Fruit fly (Drosophila melanogaster) whole organism, embryonic: ENCODE results near the gene CG6094.

Experiments
- Abd-B ChIP-seq: fragments of 200-800 bp; sonication (Bioruptor generic); optimal IDR thresholded peaks from 2 replicates; lab custom pipeline; 2018; ENCODE audit warnings: missing biosample characterization, mild to moderate bottlenecking, missing genetic modification characterization, moderate library complexity
- Atf3 ChIP-seq: fragments of 200-800 bp; sonication (Bioruptor generic); optimal IDR thresholded peaks from 3 replicates; lab custom pipeline; 2016; ENCODE audit warnings: missing biosample characterization, missing genetic modification characterization
- B-H2 ChIP-seq: fragments of 200-800 bp; sonication (Bioruptor generic); optimal IDR thresholded peaks from 2 replicates; lab custom pipeline; 2018; ENCODE audit warnings: missing biosample characterization, mild to moderate bottlenecking, missing genetic modification characterization
- Blimp-1 ChIP-seq: fragments of 200-800 bp; sonication (Bioruptor generic); optimal IDR thresholded peaks from 3 replicates; lab custom pipeline; 2018; ENCODE audit warnings: missing biosample characterization, missing genetic modification characterization, mild to moderate bottlenecking, moderate library complexity, missing genetic modification reagents
- CG11085 ChIP-seq: fragments of 200-800 bp; sonication (Bioruptor generic); IDR thresholded peaks from 2 replicates; pipeline ENCODE4 v1.3.6; 2022; ENCODE audit warnings: missing biosample characterization, missing genetic modification characterization
- CG12155 ChIP-seq: fragments of 200-800 bp; sonication (Bioruptor generic); optimal IDR thresholded peaks from 3 replicates; lab custom pipeline; 2016; ENCODE audit warnings: missing biosample characterization, missing genetic modification characterization
- CG14860 ChIP-seq: fragments of 200-800 bp; sonication (Bioruptor generic); IDR thresholded peaks from 3 replicates; pipeline ENCODE4 v1.3.6; 2022; ENCODE audit warnings: missing biosample characterization, missing genetic modification characterization; ENCODE audit not compliant: partially characterized antibody
- CG15011 ChIP-seq: fragments of 200-800 bp; sonication (Bioruptor generic); optimal IDR thresholded peaks from 3 replicates; lab custom pipeline; 2018; ENCODE audit warnings: missing biosample characterization, mild to moderate bottlenecking, missing genetic modification characterization
- CG1602 ChIP-seq: fragments of 200-800 bp; sonication (Bioruptor generic); optimal IDR thresholded peaks from 3 replicates; lab custom pipeline; 2016; ENCODE audit warnings: missing biosample characterization, missing genetic modification characterization
- CG16779 ChIP-seq: fragments of 200-800 bp; sonication (Bioruptor generic); IDR thresholded peaks from 2 replicates; pipeline ENCODE4 v1.3.6; 2022; ENCODE audit warnings: missing biosample characterization, missing genetic modification characterization
- CG17385 ChIP-seq: fragments of 200-800 bp; sonication (Bioruptor generic); optimal IDR thresholded peaks from 3 replicates; lab custom pipeline; 2018; ENCODE audit warnings: missing biosample characterization, mild to moderate bottlenecking, missing genetic modification characterization
- CG17829 ChIP-seq: fragments of 200-800 bp; optimal IDR thresholded peaks from 2 replicates; lab custom pipeline; 2019; ENCODE audit warnings: missing biosample characterization, mild to moderate bottlenecking, missing genetic modification characterization, moderate library complexity
- CG18476 ChIP-seq: fragments of 200-800 bp; sonication (Bioruptor generic); optimal IDR thresholded peaks from 2 replicates; lab custom pipeline; 2016; ENCODE audit warnings: missing biosample characterization, mild to moderate bottlenecking, missing genetic modification characterization
- CG30431 ChIP-seq: fragments of 200-800 bp; sonication (Bioruptor generic); optimal IDR thresholded peaks from 2 replicates; lab custom pipeline; 2017; ENCODE audit warnings: missing biosample characterization, missing genetic modification characterization
- CG3163 ChIP-seq: fragments of 200-800 bp; sonication (Bioruptor generic); optimal IDR thresholded peaks from 3 replicates; lab custom pipeline; 2016; ENCODE audit warnings: missing biosample characterization, missing genetic modification characterization
- CG3281 ChIP-seq: fragments of 200-800 bp; sonication (Bioruptor generic); optimal IDR thresholded peaks from 3 replicates; lab custom pipeline; 2017; ENCODE audit warnings: missing biosample characterization, mild to moderate bottlenecking, missing genetic modification characterization
- CG33557 ChIP-seq: fragments of 200-800 bp; sonication (Bioruptor generic); optimal IDR thresholded peaks from 2 replicates; lab custom pipeline; 2019; ENCODE audit warnings: missing biosample characterization, mild to moderate bottlenecking, missing genetic modification characterization, moderate library complexity
- CG3847 ChIP-seq: fragments of 200-800 bp; sonication (Bioruptor generic); IDR thresholded peaks from 2 replicates; pipeline ENCODE4 v1.3.6; 2022; ENCODE audit warnings: missing biosample characterization, missing genetic modification characterization
- CG5245 ChIP-seq: fragments of 200-800 bp; sonication (Bioruptor generic); optimal IDR thresholded peaks from 3 replicates; lab custom pipeline; 2016; ENCODE audit warnings: missing biosample characterization, missing genetic modification characterization
- CG6175 ChIP-seq: fragments of 200-800 bp; sonication (Bioruptor generic); IDR thresholded peaks from 3 replicates; pipeline ENCODE4 v1.3.6; 2022; ENCODE audit warnings: missing biosample characterization, missing genetic modification characterization
- CG6254 ChIP-seq: fragments of 200-800 bp; sonication (Bioruptor generic); optimal IDR thresholded peaks from 3 replicates; lab custom pipeline; 2017; ENCODE audit warnings: mild to moderate bottlenecking, missing biosample characterization, missing genetic modification reagents, missing genetic modification characterization
- CG6813 ChIP-seq: fragments of 200-800 bp; sonication (Bioruptor generic); optimal IDR thresholded peaks from 2 replicates; lab custom pipeline; 2017; ENCODE audit warnings: missing biosample characterization, missing genetic modification characterization, mild to moderate bottlenecking, moderate library complexity, missing genetic modification reagents
- Deaf1 ChIP-seq: fragments of 200-800 bp; optimal IDR thresholded peaks from 3 replicates; lab custom pipeline; 2019; ENCODE audit warnings: missing biosample characterization, mild to moderate bottlenecking, missing genetic modification characterization, moderate library complexity
- E2f1 ChIP-seq: fragments of 200-800 bp; sonication (Bioruptor generic); IDR thresholded peaks from 2 replicates; pipeline ENCODE4 v1.3.6; 2022; ENCODE audit warnings: missing biosample characterization, missing genetic modification characterization
- E2f2 ChIP-seq: fragments of 200-800 bp; sonication (Bioruptor generic); IDR thresholded peaks from 2 replicates; pipeline ENCODE4 v1.3.6; 2022; ENCODE audit warnings: missing biosample characterization, missing genetic modification characterization
- Hr39 ChIP-seq: fragments of >200 bp; optimal IDR thresholded peaks from 2 replicates; lab custom pipeline; 2017
- Lpt ChIP-seq: fragments of >200 bp; optimal IDR thresholded peaks from 2 replicates; lab custom pipeline; 2018; ENCODE audit warnings: missing biosample characterization, missing genetic modification characterization
- Nf-YC ChIP-seq: fragments of 200-800 bp; optimal IDR thresholded peaks from 3 replicates; lab custom pipeline; 2019; ENCODE audit warnings: missing biosample characterization, mild to moderate bottlenecking, missing genetic modification characterization, moderate library complexity
- Sry-β ChIP-seq: fragments of 200-800 bp; sonication (Bioruptor generic); optimal IDR thresholded peaks from 2 replicates; lab custom pipeline; 2018; ENCODE audit warnings: missing biosample characterization, mild to moderate bottlenecking, missing genetic modification characterization, moderate library complexity
- Ssrp ChIP-seq: fragments of 200-800 bp; sonication (Bioruptor generic); optimal IDR thresholded peaks from 2 replicates; lab custom pipeline; 2018; ENCODE audit warnings: missing biosample characterization, mild to moderate bottlenecking, missing genetic modification characterization, moderate library complexity
- Tbp ChIP-seq: fragments of >200 bp; optimal IDR thresholded peaks from 2 replicates; lab custom pipeline; 2018; ENCODE audit warnings: missing biosample characterization, missing genetic modification characterization
- ase ChIP-seq: fragments of 200-800 bp; sonication (Bioruptor generic); IDR thresholded peaks from 3 replicates; pipeline ENCODE4 v1.3.6; 2022; ENCODE audit warnings: missing biosample characterization, missing genetic modification characterization
- bowl ChIP-seq: fragments of 200-800 bp; sonication (Bioruptor generic); IDR thresholded peaks from 2 replicates; pipeline ENCODE4 v1.3.6; 2022; ENCODE audit warnings: missing biosample characterization, missing genetic modification characterization
- ci ChIP-seq: fragments of 200-800 bp; sonication (Bioruptor generic); IDR thresholded peaks from 3 replicates; pipeline ENCODE4 v1.3.6; 2022; ENCODE audit warnings: missing biosample characterization, missing genetic modification characterization
- crol ChIP-seq: fragments of 200-800 bp; sonication (Bioruptor generic); IDR thresholded peaks from 2 replicates; pipeline ENCODE4 v1.3.6; 2022; ENCODE audit warnings: missing biosample characterization, missing genetic modification characterization
- dmrt11E ChIP-seq: fragments of 200-800 bp; sonication (Bioruptor generic); optimal IDR thresholded peaks from 3 replicates; lab custom pipeline; 2018; ENCODE audit warnings: missing biosample characterization, mild to moderate bottlenecking, missing genetic modification characterization, moderate library complexity
- eyg ChIP-seq: fragments of 200-800 bp; sonication (Bioruptor generic); optimal IDR thresholded peaks from 3 replicates; lab custom pipeline; 2016; ENCODE audit warnings: missing biosample characterization, missing genetic modification characterization
- fd96Cb ChIP-seq: fragments of 200-800 bp; sonication (Bioruptor generic); optimal IDR thresholded peaks from 2 replicates; lab custom pipeline; 2018; ENCODE audit warnings: missing biosample characterization, mild to moderate bottlenecking, missing genetic modification characterization, moderate library complexity
- gce ChIP-seq: fragments of 200-800 bp; sonication (Bioruptor generic); IDR thresholded peaks from 3 replicates; pipeline ENCODE4 v1.3.6; 2022; ENCODE audit warnings: missing biosample characterization, missing genetic modification characterization
- her ChIP-seq: fragments of 200-800 bp; sonication (Bioruptor generic); optimal IDR thresholded peaks from 2 replicates; lab custom pipeline; 2016; ENCODE audit warnings: missing biosample characterization, missing genetic modification characterization
- jumu ChIP-seq: fragments of 200-800 bp; sonication (Bioruptor generic); optimal IDR thresholded peaks from 3 replicates; lab custom pipeline; 2016; ENCODE audit warnings: missing biosample characterization, missing genetic modification characterization
- ken ChIP-seq: fragments of 200-800 bp; sonication (Bioruptor generic); IDR thresholded peaks from 3 replicates; pipeline ENCODE4 v1.3.6; 2022; ENCODE audit warnings: missing biosample characterization, missing genetic modification characterization
- lilli ChIP-seq: fragments of 200-800 bp; sonication (Bioruptor generic); optimal IDR thresholded peaks from 3 replicates; lab custom pipeline; 2016; ENCODE audit warnings: missing biosample characterization, missing genetic modification characterization
- org-1 ChIP-seq: fragments of 200-800 bp; sonication (Bioruptor generic); optimal IDR thresholded peaks from 2 replicates; lab custom pipeline; 2017; ENCODE audit warnings: missing biosample characterization, missing genetic modification characterization
- scrt ChIP-seq: fragments of 200-800 bp; sonication (Bioruptor generic); optimal IDR thresholded peaks from 2 replicates; lab custom pipeline; 2018; ENCODE audit warnings: missing biosample characterization, mild to moderate bottlenecking, missing genetic modification characterization, moderate library complexity
- sr ChIP-seq: fragments of 200-800 bp; sonication (Bioruptor generic); IDR thresholded peaks from 3 replicates; pipeline ENCODE4 v1.3.6; 2022; ENCODE audit warnings: missing biosample characterization, missing genetic modification characterization
- stc ChIP-seq: fragments of 200-800 bp; sonication (Bioruptor generic); IDR thresholded peaks from 2 replicates; pipeline ENCODE4 v1.3.6; 2022; ENCODE audit warnings: missing biosample characterization, missing genetic modification characterization
- trem ChIP-seq: fragments of 200-800 bp; optimal IDR thresholded peaks from 3 replicates; lab custom pipeline; 2019; ENCODE audit warnings: missing biosample characterization, mild to moderate bottlenecking, missing genetic modification characterization, moderate library complexity
- unpg ChIP-seq: fragments of 200-800 bp; sonication (Bioruptor generic); optimal IDR thresholded peaks from 3 replicates; lab custom pipeline; 2018; ENCODE audit warnings: missing biosample characterization, mild to moderate bottlenecking, missing genetic modification characterization, moderate library complexity
- usp ChIP-seq: fragments of >200 bp; optimal IDR thresholded peaks from 2 replicates; lab custom pipeline; 2017; ENCODE audit warnings: missing biosample characterization, missing genetic modification characterization
- wek ChIP-seq: fragments of 200-800 bp; sonication (Bioruptor generic); optimal IDR thresholded peaks from 3 replicates; lab custom pipeline; 2018; ENCODE audit warnings: missing biosample characterization, mild to moderate bottlenecking, missing genetic modification characterization, moderate library complexity

Gene CG6094

DNA sequence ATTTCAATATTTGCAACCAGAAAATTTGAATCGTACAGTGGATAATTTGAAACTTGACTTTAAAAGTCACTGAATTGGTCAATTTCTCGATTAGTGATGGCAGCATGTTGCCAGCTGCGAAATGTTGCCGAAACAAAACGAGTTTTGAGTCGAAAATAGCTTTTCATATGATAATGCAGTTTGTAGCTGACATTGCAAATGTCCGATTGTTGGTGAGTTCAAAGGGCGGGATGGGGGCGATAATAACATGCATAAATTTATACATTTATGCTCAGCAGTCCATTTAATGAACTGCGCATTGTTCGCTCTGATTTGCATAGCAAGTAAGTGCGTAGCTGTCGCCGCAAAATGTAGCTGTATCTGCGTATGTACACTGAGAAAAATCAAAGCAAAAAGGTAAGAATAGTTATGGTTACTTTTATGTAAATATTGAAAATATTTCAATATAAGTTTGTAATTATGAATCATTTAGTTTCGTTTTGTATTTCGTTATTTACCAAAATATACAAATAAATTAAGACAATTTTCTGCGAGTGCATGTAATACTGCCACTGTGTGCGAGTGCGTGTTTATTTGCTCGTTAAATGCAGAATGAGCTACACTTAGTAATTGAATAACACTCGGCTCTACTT, 20.2 kb downstream of the CG6094 start, which contains the start of gene Lip4 (continued):
- TF ChIP-seq CG6813 (GFP tag; lab: Kevin White, UChicago), result peak; percentile 59
- peak; percentile 82 for TF ChIP-seq stc (GFP tag; lab: Robert Waterston, UW)
- no peak for TF ChIP-seq Sry-β (GFP tag; lab: Kevin White, UChicago)
- 0 out of 2 replicates have a peak, but pooled peaks have one; percentile 7 for TF ChIP-seq bowl (GFP tag; lab: Robert Waterston, UW)
- TF ChIP-seq CG5245 (GFP tag; lab: Kevin White, UChicago), result peak; percentile 63
- TF ChIP-seq Abd-B, result peak; percentile 57
- TF ChIP-seq jumu (GFP tag; lab: Kevin White, UChicago), result no peak
- no peak for TF ChIP-seq sr
- peak; percentile 67 for TF ChIP-seq Ssrp (tag; lab: Kevin White, UChicago)
- TF ChIP-seq E2f2 (GFP tag; lab: Robert Waterston, UW), result peak; percentile 55; the same call in 1 of the 2 replicates
- TF ChIP-seq Tbp, result no peak
- TF ChIP-seq eyg (GFP tag; lab: Kevin White, UChicago), result peak; percentile 43
- TF ChIP-seq gce, result peak; percentile 38; the same call in 1 of the 3 replicates
- TF ChIP-seq E2f1 (GFP tag; lab: Robert Waterston, UW), result peak; percentile 73
- TF ChIP-seq CG6175 (GFP tag; lab: Robert Waterston, UW), result no peak; the same call in 2 of the 3 replicates
- TF ChIP-seq usp (GFP tag; lab: Kevin White, UChicago), result no peak
- no peak for TF ChIP-seq CG14860 (GFP tag; lab: Robert Waterston, UW)
- peak; percentile 74; the same call in 2 of the 3 replicates for TF ChIP-seq ci
- TF ChIP-seq CG30431, result peak; percentile 3
- TF ChIP-seq CG1602 (GFP tag; lab: Kevin White, UChicago), result peak; percentile 30
- TF ChIP-seq ase, result peak; percentile 78
- TF ChIP-seq CG16779 (GFP tag; lab: Robert Waterston, UW), result no peak
- peak; percentile 83 for TF ChIP-seq unpg (GFP tag; lab: Kevin White, UChicago)
- no peak for TF ChIP-seq CG6254 (GFP tag; lab: Kevin White, UChicago)
- TF ChIP-seq Hr39 (lab: Kevin White, UChicago), result no peak
- peak; percentile 57 for TF ChIP-seq Nf-YC (tag; lab: Kevin White, UChicago)
- TF ChIP-seq B-H2 (GFP tag; lab: Kevin White, UChicago), result no peak
- peak; percentile 74 for TF ChIP-seq lilli (GFP tag; lab: Kevin White, UChicago)
- TF ChIP-seq dmrt11E (tag; lab: Kevin White, UChicago), result peak; percentile 73
- peak; percentile 61 for TF ChIP-seq org-1
- TF ChIP-seq Lpt (GFP tag; lab: Kevin White, UChicago), result no peak
- no peak; the same call in 1 of the 2 replicates for TF ChIP-seq crol (GFP tag; lab: Robert Waterston, UW)
- peak; percentile 59 for TF ChIP-seq CG18476
- peak; percentile 73 for TF ChIP-seq CG11085
- TF ChIP-seq trem, result peak; percentile 44
- TF ChIP-seq CG17829, result peak; percentile 82
- TF ChIP-seq CG33557 (GFP tag; lab: Kevin White, UChicago), result no peak
- peak; percentile 77 for TF ChIP-seq CG3281 (GFP tag; lab: Kevin White, UChicago)
- TF ChIP-seq CG17385, result peak; percentile 70
- TF ChIP-seq Blimp-1 (GFP tag; lab: Kevin White, UChicago), result peak; percentile 70
- TF ChIP-seq CG12155 (GFP tag; lab: Kevin White, UChicago), result peak; percentile 56
- TF ChIP-seq wek (GFP tag; lab: Kevin White, UChicago), result peak; percentile 14
- peak; percentile 47 for TF ChIP-seq scrt (GFP tag; lab: Kevin White, UChicago)
- peak; percentile 73; the same call in 1 of the 2 replicates for TF ChIP-seq CG3847
- TF ChIP-seq CG3163 (GFP tag; lab: Kevin White, UChicago), result no peak
- TF ChIP-seq her (GFP tag; lab: Kevin White, UChicago), result no peak
- TF ChIP-seq fd96Cb (tag; lab: Kevin White, UChicago), result peak; percentile 59
- peak; percentile 53 for TF ChIP-seq Deaf1 (tag; lab: Kevin White, UChicago)
- peak; percentile 33; the same call in 1 of the 3 replicates for TF ChIP-seq ken (GFP tag; lab: Robert Waterston, UW)
- peak; percentile 51 for TF ChIP-seq CG15011 (GFP tag; lab: Kevin White, UChicago)
- peak; percentile 19 for TF ChIP-seq Atf3 (GFP tag; lab: Kevin White, UChicago)
